Fruit fly (Drosophila melanogaster) whole organism, prepupa: ENCODE measurements around the gene Hk.

Experiments
- Blimp-1 ChIP-seq: fragments of 200-800 bp; sonication (Bioruptor generic); optimal IDR thresholded peaks from 3 replicates; lab custom pipeline; 2017; ENCODE audit warnings: missing biosample characterization, missing genetic modification characterization, mild to moderate bottlenecking, moderate library complexity, missing genetic modification reagents
- CG10631 ChIP-seq: fragments of 200-800 bp; sonication (Bioruptor generic); optimal IDR thresholded peaks from 2 replicates; lab custom pipeline; 2016; ENCODE audit warnings: missing biosample characterization, missing genetic modification characterization
- CG11762 ChIP-seq: fragments of 200-800 bp; sonication (Bioruptor generic); optimal IDR thresholded peaks from 3 replicates; lab custom pipeline; 2016; ENCODE audit warnings: missing biosample characterization, missing genetic modification characterization; ENCODE audit not compliant: insufficient read depth
- CG11902 ChIP-seq: fragments of 200-800 bp; sonication (Bioruptor generic); optimal IDR thresholded peaks from 3 replicates; lab custom pipeline; 2016; ENCODE audit warnings: missing biosample characterization, missing genetic modification characterization
- CG15336 ChIP-seq: fragments of 200-800 bp; sonication (Bioruptor generic); IDR thresholded peaks from 2 replicates; pipeline ENCODE4 v1.3.6; 2022; ENCODE audit warnings: missing biosample characterization, missing genetic modification characterization
- CG1621 ChIP-seq: fragments of 200-800 bp; sonication (Bioruptor generic); optimal IDR thresholded peaks from 3 replicates; lab custom pipeline; 2018; ENCODE audit warnings: missing biosample characterization, mild to moderate bottlenecking, missing genetic modification characterization
- CG3032 ChIP-seq: fragments of 200-800 bp; optimal IDR thresholded peaks from 2 replicates; lab custom pipeline; 2019; ENCODE audit warnings: missing biosample characterization, mild to moderate bottlenecking, missing genetic modification characterization, moderate library complexity
- CG31627 ChIP-seq: fragments of 200-800 bp; sonication (Bioruptor generic); optimal IDR thresholded peaks from 3 replicates; lab custom pipeline; 2016; ENCODE audit warnings: missing biosample characterization, missing genetic modification characterization
- CG32006 ChIP-seq: fragments of 200-800 bp; sonication (Bioruptor generic); optimal IDR thresholded peaks from 3 replicates; lab custom pipeline; 2017; ENCODE audit warnings: missing biosample characterization, mild to moderate bottlenecking, missing genetic modification characterization
- CG34406 ChIP-seq: fragments of 200-800 bp; sonication (Bioruptor generic); optimal IDR thresholded peaks from 3 replicates; lab custom pipeline; 2016; ENCODE audit warnings: missing biosample characterization, missing genetic modification characterization
- CG3919 ChIP-seq: fragments of 200-800 bp; sonication (Bioruptor generic); optimal IDR thresholded peaks from 3 replicates; lab custom pipeline; 2016; ENCODE audit warnings: missing biosample characterization, missing genetic modification characterization
- CG4318 ChIP-seq: fragments of 200-800 bp; sonication (Bioruptor generic); optimal IDR thresholded peaks from 3 replicates; lab custom pipeline; 2017; ENCODE audit warnings: missing biosample characterization, mild to moderate bottlenecking, missing genetic modification characterization
- CG6163 ChIP-seq: fragments of 200-800 bp; sonication (Bioruptor generic); IDR thresholded peaks from 3 replicates; pipeline ENCODE4 v1.3.6; 2022; ENCODE audit warnings: missing biosample characterization, missing genetic modification characterization
- CG6276 ChIP-seq: fragments of 200-800 bp; sonication (Bioruptor generic); optimal IDR thresholded peaks from 2 replicates; lab custom pipeline; 2017; ENCODE audit warnings: missing biosample characterization, mild to moderate bottlenecking, missing genetic modification characterization
- CG6792 ChIP-seq: fragments of 200-800 bp; sonication (Bioruptor generic); optimal IDR thresholded peaks from 3 replicates; lab custom pipeline; 2016; ENCODE audit warnings: missing biosample characterization, missing genetic modification characterization
- CG6808 ChIP-seq: fragments of 200-800 bp; sonication (Bioruptor generic); optimal IDR thresholded peaks from 3 replicates; lab custom pipeline; 2017; ENCODE audit warnings: missing biosample characterization, missing genetic modification characterization, mild to moderate bottlenecking, moderate library complexity, missing genetic modification reagents
- CG6854 ChIP-seq: fragments of 200-800 bp; sonication (Bioruptor generic); optimal IDR thresholded peaks from 2 replicates; lab custom pipeline; 2017; ENCODE audit warnings: missing biosample characterization, mild to moderate bottlenecking, missing genetic modification characterization
- CG7368 ChIP-seq: fragments of 200-800 bp; sonication (Bioruptor generic); optimal IDR thresholded peaks from 3 replicates; lab custom pipeline; 2016; ENCODE audit warnings: missing biosample characterization, missing genetic modification characterization
- CG8119 ChIP-seq: fragments of 200-800 bp; sonication (Bioruptor generic); IDR thresholded peaks from 3 replicates; pipeline ENCODE4 v1.3.6; 2022; ENCODE audit warnings: missing biosample characterization, missing genetic modification characterization
- CG8319 ChIP-seq: fragments of 200-800 bp; sonication (Bioruptor generic); optimal IDR thresholded peaks from 3 replicates; lab custom pipeline; 2016; ENCODE audit warnings: missing biosample characterization, missing genetic modification characterization
- CG8632 ChIP-seq: fragments of 200-800 bp; sonication (Bioruptor generic); optimal IDR thresholded peaks from 3 replicates; lab custom pipeline; 2016; ENCODE audit warnings: missing biosample characterization, missing genetic modification characterization
- CG9139 ChIP-seq: fragments of 200-800 bp; sonication (Bioruptor generic); optimal IDR thresholded peaks from 3 replicates; lab custom pipeline; 2017; ENCODE audit warnings: missing biosample characterization, mild to moderate bottlenecking, missing genetic modification characterization
- Eip78C ChIP-seq: fragments of 200-800 bp; sonication (Bioruptor generic); peaks from one replicate; lab custom pipeline; 2016; ENCODE audit warnings: missing biosample characterization, missing genetic modification characterization
- Eip93F ChIP-seq: fragments of 200-800 bp; sonication (Bioruptor generic); optimal IDR thresholded peaks from 2 replicates; lab custom pipeline; 2016; ENCODE audit warnings: missing biosample characterization, mild to moderate bottlenecking, missing genetic modification characterization
- Ets96B ChIP-seq: fragments of 200-800 bp; optimal IDR thresholded peaks from 2 replicates; lab custom pipeline; 2019; ENCODE audit warnings: missing biosample characterization, mild to moderate bottlenecking, missing genetic modification characterization, moderate library complexity
- Gug ChIP-seq: fragments of 200-800 bp; sonication (Bioruptor generic); IDR thresholded peaks from 2 replicates; pipeline ENCODE4 v1.3.6; 2022; ENCODE audit warnings: missing biosample characterization, missing genetic modification characterization
- Hr38 ChIP-seq: sonication (Bioruptor generic); optimal IDR thresholded peaks from 2 replicates; lab custom pipeline; 2016; ENCODE audit warnings: missing biosample characterization, missing genetic modification characterization
- Hr39 ChIP-seq: fragments of 200-800 bp; sonication (Bioruptor generic); optimal IDR thresholded peaks from 2 replicates; lab custom pipeline; 2016; ENCODE audit warnings: missing biosample characterization, missing genetic modification characterization
- Lpt ChIP-seq: fragments of 200-800 bp; sonication (Bioruptor generic); optimal IDR thresholded peaks from 3 replicates; lab custom pipeline; 2016; ENCODE audit warnings: missing biosample characterization, missing genetic modification characterization
- Met ChIP-seq: fragments of 200-800 bp; sonication (Bioruptor generic); optimal IDR thresholded peaks from 3 replicates; lab custom pipeline; 2016; ENCODE audit warnings: missing biosample characterization, missing genetic modification characterization
- OdsH ChIP-seq: fragments of 200-800 bp; sonication (Bioruptor generic); optimal IDR thresholded peaks from 3 replicates; lab custom pipeline; 2016; ENCODE audit warnings: missing biosample characterization, missing genetic modification characterization
- Smox ChIP-seq: fragments of 200-800 bp; sonication (Bioruptor generic); optimal IDR thresholded peaks from 3 replicates; lab custom pipeline; 2016; ENCODE audit warnings: missing biosample characterization, missing genetic modification characterization
- Sox102F ChIP-seq: fragments of 200-800 bp; sonication (Bioruptor generic); optimal IDR thresholded peaks from 2 replicates; lab custom pipeline; 2016; ENCODE audit warnings: missing biosample characterization, mild to moderate bottlenecking, missing genetic modification characterization
- Sox14 ChIP-seq: fragments of 200-800 bp; sonication (Bioruptor generic); optimal IDR thresholded peaks from 3 replicates; lab custom pipeline; 2016; ENCODE audit warnings: missing biosample characterization, missing genetic modification characterization
- Sox15 ChIP-seq: fragments of 200-800 bp; sonication (Bioruptor generic); optimal IDR thresholded peaks from 3 replicates; lab custom pipeline; 2016; ENCODE audit warnings: missing biosample characterization, missing genetic modification characterization
- achi ChIP-seq: fragments of 200-800 bp; sonication (Bioruptor generic); optimal IDR thresholded peaks from 3 replicates; lab custom pipeline; 2016; ENCODE audit warnings: missing biosample characterization, missing genetic modification characterization
- acj6 ChIP-seq: fragments of 200-800 bp; sonication (Bioruptor generic); optimal IDR thresholded peaks from 3 replicates; lab custom pipeline; 2016; ENCODE audit warnings: missing biosample characterization, missing genetic modification characterization
- cyc ChIP-seq: fragments of 200-800 bp; sonication (Bioruptor generic); optimal IDR thresholded peaks from 3 replicates; lab custom pipeline; 2016; ENCODE audit warnings: missing biosample characterization, missing genetic modification characterization
- dac ChIP-seq: fragments of 200-800 bp; sonication (Bioruptor generic); optimal IDR thresholded peaks from 2 replicates; lab custom pipeline; 2017; ENCODE audit warnings: missing biosample characterization, mild to moderate bottlenecking, missing genetic modification characterization
- dsx ChIP-seq: fragments of 200-800 bp; optimal IDR thresholded peaks from 3 replicates; lab custom pipeline; 2019; ENCODE audit warnings: missing biosample characterization, mild to moderate bottlenecking, missing genetic modification characterization, moderate library complexity; ENCODE audit not compliant: poor library complexity, severe bottlenecking
- eg ChIP-seq: fragments of 200-800 bp; sonication (Bioruptor generic); IDR thresholded peaks from 3 replicates; pipeline ENCODE4 v1.3.6; 2022; ENCODE audit warnings: missing biosample characterization, missing genetic modification characterization
- fd59A ChIP-seq: fragments of 200-800 bp; sonication (Bioruptor generic); optimal IDR thresholded peaks from 2 replicates; lab custom pipeline; 2017; ENCODE audit warnings: missing biosample characterization, mild to moderate bottlenecking, missing genetic modification characterization, missing genetic modification reagents
- fd85E ChIP-seq: fragments of 200-800 bp; sonication (Bioruptor generic); optimal IDR thresholded peaks from 3 replicates; lab custom pipeline; 2016; ENCODE audit warnings: missing biosample characterization, missing genetic modification characterization
- fkh ChIP-seq: fragments of 200-800 bp; sonication (Bioruptor generic); optimal IDR thresholded peaks from 3 replicates; lab custom pipeline; 2017; ENCODE audit warnings: missing biosample characterization, mild to moderate bottlenecking, missing genetic modification characterization, moderate library complexity
- lz ChIP-seq: fragments of 200-800 bp; sonication (Bioruptor generic); optimal IDR thresholded peaks from 3 replicates; lab custom pipeline; 2016; ENCODE audit warnings: missing biosample characterization, missing genetic modification characterization
- net ChIP-seq: fragments of 200-800 bp; sonication (Bioruptor generic); optimal IDR thresholded peaks from 3 replicates; lab custom pipeline; 2016; ENCODE audit warnings: missing biosample characterization, missing genetic modification characterization
- pdm3 ChIP-seq: fragments of 200-800 bp; sonication (Bioruptor generic); optimal IDR thresholded peaks from 3 replicates; lab custom pipeline; 2016; ENCODE audit warnings: missing biosample characterization, missing genetic modification characterization
- salr ChIP-seq, 2 experiments: fragments of 200-800 bp; sonication (Bioruptor generic); optimal IDR thresholded peaks; 3 replicates each; lab custom pipeline; 2016 to 2018; ENCODE audit warnings: missing biosample characterization in 2 of 2, missing genetic modification characterization in 2 of 2, mild to moderate bottlenecking in 1 of 2
- spab ChIP-seq: fragments of 200-800 bp; sonication (Bioruptor generic); optimal IDR thresholded peaks from 2 replicates; lab custom pipeline; 2017; ENCODE audit warnings: missing biosample characterization, mild to moderate bottlenecking, missing genetic modification characterization, missing genetic modification reagents
- ss ChIP-seq, 2 experiments: fragments of 200-800 bp; sonication (Bioruptor generic); optimal IDR thresholded peaks; 2 replicates in 1 of 2; 3 replicates in 1 of 2; lab custom pipeline; 2017 to 2018; ENCODE audit warnings: mild to moderate bottlenecking in 2 of 2, missing biosample characterization in 2 of 2, missing genetic modification characterization in 2 of 2, moderate library complexity in 1 of 2
- svp ChIP-seq: fragments of 200-800 bp; sonication (Bioruptor generic); peaks from one replicate; lab custom pipeline; 2016; ENCODE audit warnings: missing biosample characterization, missing genetic modification characterization
- topi ChIP-seq: fragments of 200-800 bp; sonication (Bioruptor generic); optimal IDR thresholded peaks from 3 replicates; lab custom pipeline; 2016; ENCODE audit warnings: missing biosample characterization, missing genetic modification characterization
- vri ChIP-seq: fragments of 200-800 bp; sonication (Bioruptor generic); optimal IDR thresholded peaks from 3 replicates; lab custom pipeline; 2016; ENCODE audit warnings: missing biosample characterization, mild to moderate bottlenecking, missing genetic modification characterization

The Hk gene

DNA sequence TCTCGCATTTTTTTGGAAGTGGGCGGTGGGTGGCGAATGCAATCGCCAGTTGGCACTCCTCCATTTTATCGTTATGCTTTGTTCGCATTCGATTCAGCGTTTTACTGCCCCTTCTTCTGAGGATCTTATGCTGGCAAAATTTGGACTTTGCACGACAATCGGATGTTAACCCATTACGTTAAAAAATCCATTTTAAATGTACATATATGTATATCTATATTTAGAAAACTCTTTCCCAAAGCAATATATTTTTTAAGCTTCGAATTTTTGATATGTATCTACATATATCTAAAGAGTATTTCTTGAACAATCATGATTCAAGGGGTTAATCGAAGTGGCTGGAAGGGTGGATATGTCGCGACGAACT is 2.7 kb upstream of the Hk start:
- TF ChIP-seq fd85E (GFP tag; lab: Kevin White, UChicago) (no peak), Blimp-1 (GFP tag; lab: Kevin White, UChicago) (peak; percentile 51), Sox102F (GFP tag; lab: Kevin White, UChicago) (peak; percentile 78), Ets96B (tag; lab: Kevin White, UChicago) (peak; percentile 56), Sox14 (no peak), dsx (GFP tag; lab: Kevin White, UChicago) (peak; percentile 70), Hr38 (no peak), salr (GFP tag; optimal IDR thresholded peaks at IDR 0.05; lab: Kevin White, UChicago) (peak in 1 of 2 experiments; percentile 59), CG32006 (GFP tag; lab: Kevin White, UChicago) (no peak), cyc (GFP tag; lab: Kevin White, UChicago) (no peak), CG9139 (GFP tag; lab: Kevin White, UChicago) (peak; percentile 79), CG1621 (tag; lab: Kevin White, UChicago) (no peak), topi (GFP tag; lab: Kevin White, UChicago) (peak; percentile 59), eg (no peak; the same call in 1 of the 3 replicates), CG11762 (GFP tag; lab: Kevin White, UChicago) (no peak), fkh (no peak), CG6854 (GFP tag; lab: Kevin White, UChicago) (peak; percentile 84), lz (no peak), CG6792 (GFP tag; lab: Kevin White, UChicago) (peak; percentile 9), CG8119 (GFP tag; lab: Robert Waterston, UW) (0 out of 3 replicates have a peak, but pooled peaks have one; percentile 43), ss (GFP tag; optimal IDR thresholded peaks at IDR 0.05; lab: Kevin White, UChicago) (peak; percentile 91 to 93), Sox15 (GFP tag; lab: Kevin White, UChicago) (no peak), vri (peak; percentile 65), Met (peak; percentile 63), fd59A (GFP tag; lab: Kevin White, UChicago) (no peak), Eip78C (peak; percentile 74), Smox (GFP tag; lab: Kevin White, UChicago) (peak; percentile 50), Lpt (GFP tag; lab: Kevin White, UChicago) (peak; percentile 16), net (GFP tag; lab: Kevin White, UChicago) (peak; percentile 70), CG6276 (GFP tag; lab: Kevin White, UChicago) (peak; percentile 86), Hr39 (GFP tag; lab: Kevin White, UChicago) (no peak), CG8632 (GFP tag; lab: Kevin White, UChicago) (peak; percentile 19), Eip93F (GFP tag; lab: Kevin White, UChicago) (peak; percentile 78), OdsH (GFP tag; lab: Kevin White, UChicago) (peak; percentile 5), CG10631 (GFP tag; lab: Kevin White, UChicago) (peak; percentile 6), pdm3 (GFP tag; lab: Kevin White, UChicago) (peak; percentile 48), CG3919 (GFP tag; lab: Kevin White, UChicago) (peak; percentile 37), CG31627 (GFP tag; lab: Kevin White, UChicago) (no peak), CG3032 (tag; lab: Kevin White, UChicago) (no peak), svp (GFP tag; lab: Kevin White, UChicago) (peak; percentile 76), CG15336 (no peak), achi (GFP tag; lab: Kevin White, UChicago) (peak; percentile 51), CG11902 (no peak), acj6 (GFP tag; lab: Kevin White, UChicago) (no peak), CG6808 (GFP tag; lab: Kevin White, UChicago) (peak; percentile 76), CG6163 (GFP tag; lab: Robert Waterston, UW) (no peak; the same call in none of the 3 replicates), dac (GFP tag; lab: Kevin White, UChicago) (no peak), CG4318 (GFP tag; lab: Kevin White, UChicago) (no peak), spab (GFP tag; lab: Kevin White, UChicago) (peak; percentile 70), CG34406 (GFP tag; lab: Kevin White, UChicago) (no peak), CG7368 (no peak), Gug (GFP tag; lab: Robert Waterston, UW) (no peak), CG8319 (GFP tag; lab: Kevin White, UChicago) (no peak)
